Worm (Caenorhabditis elegans) whole organism, L3 larva: ENCODE results near the gene memi-3.
"Not testable (repeated sequence)": the region's sequence is repeated elsewhere in the genome, so short reads cannot be mapped to it uniquely, and the experiment has no call there.

ENCODE experiments used
- ceh-16 ChIP-seq: sonication (generic microtip); optimal IDR thresholded peaks from 2 replicates; lab custom pipeline; 2017; ENCODE audit warnings: missing biosample characterization, missing genetic modification characterization
- ceh-28 ChIP-seq: fragments of 150-350 bp; optimal IDR thresholded peaks from 2 replicates; lab custom pipeline; 2014; ENCODE audit warnings: missing biosample characterization, missing genetic modification reagents, missing genetic modification characterization
- daf-12 ChIP-seq: fragments of 150-350 bp; optimal IDR thresholded peaks from 2 replicates; lab custom pipeline; 2014; ENCODE audit warnings: missing biosample characterization, missing genetic modification reagents, missing genetic modification characterization
- egl-27 ChIP-seq: sonication (generic microtip); optimal IDR thresholded peaks from 4 replicates; lab custom pipeline; 2017; ENCODE audit warnings: missing biosample characterization, missing genetic modification reagents, missing genetic modification characterization
- elt-1 ChIP-seq: fragments of 150-350 bp; optimal IDR thresholded peaks from 2 replicates; lab custom pipeline; 2014; ENCODE audit warnings: missing biosample characterization, missing genetic modification characterization
- elt-2 ChIP-seq: sonication (generic microtip); optimal IDR thresholded peaks from 2 replicates; lab custom pipeline; 2016; ENCODE audit warnings: missing genetic modification reagents, mild to moderate bottlenecking, missing genetic modification characterization, missing compliant biosample characterization
- elt-3 ChIP-seq, 3 experiments: fragments of 150-350 bp in 1 of 3; sonication (generic microtip) in 2 of 3; optimal IDR thresholded peaks; 2 replicates in 2 of 3; 4 replicates in 1 of 3; lab custom pipeline; 2014 to 2017; ENCODE audit warnings: missing biosample characterization in 3 of 3, missing genetic modification characterization in 3 of 3
- eor-1 ChIP-seq, 2 experiments: fragments of 150-350 bp; optimal IDR thresholded peaks; 2 replicates each; lab custom pipeline; 2014 to 2018; ENCODE audit warnings: missing biosample characterization in 2 of 2, missing genetic modification characterization in 2 of 2
- fkh-10 ChIP-seq: sonication (generic microtip); optimal IDR thresholded peaks from 2 replicates; lab custom pipeline; 2017; ENCODE audit warnings: missing biosample characterization, missing genetic modification reagents, missing genetic modification characterization
- fkh-2 ChIP-seq: fragments of 150-350 bp; optimal IDR thresholded peaks from 2 replicates; lab custom pipeline; 2014; ENCODE audit warnings: missing biosample characterization, missing genetic modification reagents, missing genetic modification characterization
- fos-1 ChIP-seq: fragments of 150-350 bp; optimal IDR thresholded peaks from 2 replicates; lab custom pipeline; 2014; ENCODE audit warnings: missing biosample characterization, missing genetic modification characterization
- hmg-11 ChIP-seq: sonication (generic microtip); optimal IDR thresholded peaks from 2 replicates; lab custom pipeline; 2016; ENCODE audit warnings: missing genetic modification characterization, missing compliant biosample characterization
- jun-1 ChIP-seq: fragments of 150-350 bp; optimal IDR thresholded peaks from 2 replicates; lab custom pipeline; 2014; ENCODE audit warnings: missing biosample characterization, missing genetic modification reagents, missing genetic modification characterization
- mdl-1 ChIP-seq: fragments of 150-350 bp; optimal IDR thresholded peaks from 2 replicates; lab custom pipeline; 2014; ENCODE audit warnings: missing biosample characterization, missing genetic modification characterization
- mml-1 ChIP-seq: fragments of 150-350 bp; sonication (generic microtip); optimal IDR thresholded peaks from 3 replicates; lab custom pipeline; 2014; ENCODE audit warnings: missing biosample characterization, missing genetic modification characterization
- nhr-11 ChIP-seq: fragments of 150-350 bp; optimal IDR thresholded peaks from 2 replicates; lab custom pipeline; 2014; ENCODE audit warnings: missing biosample characterization, missing genetic modification characterization
- nhr-237 ChIP-seq: fragments of 150-350 bp; optimal IDR thresholded peaks from 2 replicates; lab custom pipeline; 2014; ENCODE audit warnings: missing biosample characterization, missing genetic modification characterization
- nhr-25 ChIP-seq: sonication (generic microtip); optimal IDR thresholded peaks from 2 replicates; lab custom pipeline; 2017; ENCODE audit warnings: missing biosample characterization, missing genetic modification characterization
- nhr-43 ChIP-seq: sonication (generic microtip); optimal IDR thresholded peaks from 2 replicates; lab custom pipeline; 2016; ENCODE audit warnings: mild to moderate bottlenecking, missing genetic modification characterization, missing compliant biosample characterization; ENCODE audit not compliant: poor library complexity, severe bottlenecking
- nhr-67 ChIP-seq: fragments of 150-350 bp; optimal IDR thresholded peaks from 2 replicates; lab custom pipeline; 2014; ENCODE audit warnings: missing biosample characterization, missing genetic modification characterization
- nhr-76 ChIP-seq: fragments of 150-350 bp; sonication (generic microtip); optimal IDR thresholded peaks from 5 replicates; lab custom pipeline; 2014; ENCODE audit warnings: missing biosample characterization, missing genetic modification characterization
- nhr-77 ChIP-seq: fragments of 150-350 bp; optimal IDR thresholded peaks from 2 replicates; lab custom pipeline; 2014; ENCODE audit warnings: missing biosample characterization, missing genetic modification characterization
- pqm-1 ChIP-seq: fragments of 150-350 bp; optimal IDR thresholded peaks from 2 replicates; lab custom pipeline; 2017; ENCODE audit warnings: missing biosample characterization, missing genetic modification characterization, inconsistent platforms
- snpc-4 ChIP-seq: fragments of 150-350 bp; optimal IDR thresholded peaks from 2 replicates; lab custom pipeline; 2014; ENCODE audit warnings: missing biosample characterization, missing genetic modification characterization
- tbx-2 ChIP-seq: sonication (generic microtip); optimal IDR thresholded peaks from 2 replicates; lab custom pipeline; 2016; ENCODE audit warnings: mild to moderate bottlenecking, missing genetic modification characterization, missing compliant biosample characterization
- unc-62 ChIP-seq: fragments of 150-350 bp; sonication (generic microtip); optimal IDR thresholded peaks from 4 replicates; lab custom pipeline; 2014; ENCODE audit warnings: missing biosample characterization, missing genetic modification reagents, missing genetic modification characterization
- zag-1 ChIP-seq: fragments of 150-350 bp; optimal IDR thresholded peaks from 2 replicates; lab custom pipeline; 2014; ENCODE audit warnings: missing biosample characterization, missing genetic modification characterization
- ztf-11 ChIP-seq: fragments of 150-350 bp; optimal IDR thresholded peaks from 2 replicates; lab custom pipeline; 2014; ENCODE audit warnings: missing biosample characterization, missing genetic modification characterization
- ztf-4 ChIP-seq: fragments of 150-350 bp; optimal IDR thresholded peaks from 2 replicates; lab custom pipeline; 2014; ENCODE audit warnings: missing biosample characterization, missing genetic modification characterization

Gene memi-3

ce11 chrIV:11416724-11417123 is 13.6 kb upstream of the memi-3 start, which contains the start of gene F22B3.5:
Gene F22B3.5, minus strand, starts transcription at chrIV:11416824.
- TF ChIP-seq fos-1 (tag; lab: Kevin White, UChicago); nhr-76 (tag; lab: Kevin White, UChicago); mdl-1: not testable (repeated sequence)

- TF ChIP-seq ztf-11 (no peak), elt-1 (tag; lab: Kevin White, UChicago) (no peak), snpc-4 (tag; lab: Kevin White, UChicago) (no peak), mml-1 (no peak), jun-1 (no peak), hmg-11 (tag; lab: Kevin White, UChicago) (no peak), egl-27 (tag; lab: Kevin White, UChicago) (no peak), ceh-16 (tag; lab: Kevin White, UChicago) (no peak)
Observed at ce11 chrIV:11414920-11415319, 11.8 kb upstream of the memi-3 start, which contains the start of gene F22B3.10. Gene F22B3.10, minus strand, starts transcription at chrIV:11415020.

- no peak for TF ChIP-seq unc-62 (GFP tag; lab: Kevin White, UChicago)
- TF ChIP-seq ztf-4 = no peak
Observed at ce11 chrIV:11410084-11410483, 6.9 kb upstream of the memi-3 start, which contains the start of gene gfat-2. Gene gfat-2, plus strand, starts transcription at chrIV:11410228.

ce11 chrIV:11406744-11407690 is 3.9 kb upstream of the memi-3 start, which contains the start of the genes his-63 and his-64:
Gene his-63, minus strand, starts transcription at chrIV:11406861.
Gene his-64, plus strand, starts transcription at chrIV:11407116.
- TF ChIP-seq nhr-25 (tag; lab: Kevin White, UChicago) = peak; percentile 23

ce11 chrIV:11401482-11401881 is 1.7 kb downstream of the memi-3 start:
- TF ChIP-seq ztf-4 = no peak
- TF ChIP-seq jun-1 = no peak
- TF ChIP-seq zag-1 (tag; lab: Kevin White, UChicago) = no peak
- TF ChIP-seq nhr-43 (tag; lab: Kevin White, UChicago) = no peak
- no peak for TF ChIP-seq fkh-2 (tag; lab: Kevin White, UChicago)
- TF ChIP-seq elt-2 = no peak
- TF ChIP-seq fkh-10 = no peak

ce11 chrIV:11398267-11398825 is 4.8 kb downstream of the memi-3 start, which contains the start of gene dsl-6:
Gene dsl-6, minus strand, starts transcription at chrIV:11398317.
- not testable (repeated sequence) for TF ChIP-seq nhr-77 (tag; lab: Kevin White, UChicago); nhr-11; elt-3 (tag; optimal IDR thresholded peaks at IDR 0.05; lab: Kevin White, UChicago)

- TF ChIP-seq nhr-76 (tag; lab: Kevin White, UChicago) = no peak
- TF ChIP-seq egl-27 (tag; lab: Kevin White, UChicago) = no peak
- no peak for TF ChIP-seq ztf-4
- no peak for TF ChIP-seq ceh-28
- TF ChIP-seq nhr-237 (tag; lab: Kevin White, UChicago) = no peak
- no peak for TF ChIP-seq mdl-1
- TF ChIP-seq nhr-67 = no peak
- TF ChIP-seq zag-1 (tag; lab: Kevin White, UChicago) = no peak
- TF ChIP-seq daf-12 = no peak
- TF ChIP-seq eor-1 (tag; optimal IDR thresholded peaks at IDR 0.05; lab: Kevin White, UChicago) = no peak
- TF ChIP-seq pqm-1 (tag; lab: Kevin White, UChicago) = no peak
- TF ChIP-seq tbx-2 (tag; lab: Kevin White, UChicago) = no peak
Observed at ce11 chrIV:11394243-11394642, 8.9 kb downstream of the memi-3 start, which contains the start of gene tag-89. Gene tag-89, plus strand, starts transcription at chrIV:11394543.
